Worm (Caenorhabditis elegans) whole organism, mixed stage, embryonic: ENCODE data around the gene Y97E10AR.4.

Source experiments
- blmp-1 ChIP-seq: fragments of 150-350 bp; optimal IDR thresholded peaks from 2 replicates; lab custom pipeline; 2014; ENCODE audit warnings: missing biosample characterization, missing genetic modification characterization
- ceh-39 ChIP-seq: fragments of 150-350 bp; optimal IDR thresholded peaks from 2 replicates; lab custom pipeline; 2014; ENCODE audit warnings: missing biosample characterization, missing genetic modification characterization
- ceh-43 ChIP-seq: fragments of 200-800 bp; sonication (Bioruptor generic); optimal IDR thresholded peaks from 2 replicates; lab custom pipeline; 2018; ENCODE audit warnings: mild to moderate bottlenecking, missing genetic modification characterization, moderate library complexity, missing compliant biosample characterization
- ces-1 ChIP-seq: fragments of 150-350 bp; optimal IDR thresholded peaks from 2 replicates; lab custom pipeline; 2014; ENCODE audit warnings: missing biosample characterization, missing genetic modification reagents, missing genetic modification characterization
- cnd-1 ChIP-seq: fragments of 200-800 bp; sonication (Bioruptor generic); optimal IDR thresholded peaks from 2 replicates; lab custom pipeline; 2018; ENCODE audit warnings: mild to moderate bottlenecking, missing genetic modification characterization, missing compliant biosample characterization
- lsy-2 ChIP-seq: fragments of 150-350 bp; optimal IDR thresholded peaks from 2 replicates; lab custom pipeline; 2014; ENCODE audit warnings: missing biosample characterization, missing genetic modification characterization
- nhr-12 ChIP-seq: fragments of 150-350 bp; optimal IDR thresholded peaks from 2 replicates; lab custom pipeline; 2014; ENCODE audit warnings: missing biosample characterization, missing genetic modification characterization
- nhr-76 ChIP-seq: sonication (generic microtip); optimal IDR thresholded peaks from 2 replicates; lab custom pipeline; 2017; ENCODE audit warnings: missing biosample characterization, missing genetic modification characterization
- snpc-4 ChIP-seq: fragments of 150-350 bp; optimal IDR thresholded peaks from 2 replicates; lab custom pipeline; 2014; ENCODE audit warnings: missing biosample characterization, missing genetic modification characterization
- unc-62 ChIP-seq: fragments of 150-350 bp; optimal IDR thresholded peaks from 2 replicates; lab custom pipeline; 2014; ENCODE audit warnings: missing biosample characterization, missing genetic modification reagents, missing genetic modification characterization
- ztf-11 ChIP-seq: fragments of 150-350 bp; optimal IDR thresholded peaks from 2 replicates; lab custom pipeline; 2014; ENCODE audit warnings: missing biosample characterization, missing genetic modification characterization

DNA sequence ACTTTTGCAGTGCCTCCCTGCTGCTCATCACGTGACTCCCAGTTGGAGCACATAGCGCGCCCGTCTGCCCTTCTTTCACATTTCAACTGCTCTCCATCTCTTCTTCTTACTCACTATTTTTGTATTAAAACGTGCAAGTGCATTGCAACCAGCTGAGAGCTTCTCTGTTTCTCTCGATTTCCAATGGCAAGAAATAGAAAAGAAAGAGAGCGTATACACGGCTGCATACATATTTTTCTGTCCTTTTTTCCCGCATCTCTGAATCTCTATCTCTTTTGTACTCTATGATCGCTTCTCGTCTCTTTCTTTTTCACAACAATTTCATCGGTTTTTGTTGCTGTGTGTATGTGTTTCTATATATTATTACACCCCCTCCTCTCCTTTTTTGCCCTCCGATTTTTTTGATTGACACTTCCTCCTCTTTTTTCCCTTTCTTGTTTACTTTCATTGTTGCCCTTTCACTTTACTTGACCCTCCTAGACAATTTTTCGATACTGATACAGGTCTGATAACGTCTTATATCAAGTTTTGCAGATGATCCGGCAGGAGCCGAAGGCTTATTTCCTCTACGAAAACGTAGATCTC is 9.0 kb downstream of the Y97E10AR.4 start, which contains the start of gene Y97E10AR.1:
- TF ChIP-seq lsy-2, result peak; percentile 42
- TF ChIP-seq snpc-4 (tag; lab: Kevin White, UChicago), result no peak
- TF ChIP-seq ceh-39 (tag; lab: Kevin White, UChicago), result no peak
- no peak for TF ChIP-seq nhr-76
- TF ChIP-seq blmp-1 (tag; lab: Kevin White, UChicago), result peak; percentile 55
- no peak for TF ChIP-seq nhr-12 (tag; lab: Kevin White, UChicago)
- no peak for TF ChIP-seq cnd-1 (tag; lab: Kevin White, UChicago)
- TF ChIP-seq unc-62 (GFP tag; lab: Kevin White, UChicago), result peak; percentile 85
- TF ChIP-seq ceh-43 (GFP tag; lab: Kevin White, UChicago), result no peak
- TF ChIP-seq ztf-11, result no peak
- peak; percentile 82 for TF ChIP-seq ces-1 (GFP tag; lab: Kevin White, UChicago)
